Fruit fly (Drosophila melanogaster): ENCODE data around the gene Pomp.

The Pomp gene

DNA sequence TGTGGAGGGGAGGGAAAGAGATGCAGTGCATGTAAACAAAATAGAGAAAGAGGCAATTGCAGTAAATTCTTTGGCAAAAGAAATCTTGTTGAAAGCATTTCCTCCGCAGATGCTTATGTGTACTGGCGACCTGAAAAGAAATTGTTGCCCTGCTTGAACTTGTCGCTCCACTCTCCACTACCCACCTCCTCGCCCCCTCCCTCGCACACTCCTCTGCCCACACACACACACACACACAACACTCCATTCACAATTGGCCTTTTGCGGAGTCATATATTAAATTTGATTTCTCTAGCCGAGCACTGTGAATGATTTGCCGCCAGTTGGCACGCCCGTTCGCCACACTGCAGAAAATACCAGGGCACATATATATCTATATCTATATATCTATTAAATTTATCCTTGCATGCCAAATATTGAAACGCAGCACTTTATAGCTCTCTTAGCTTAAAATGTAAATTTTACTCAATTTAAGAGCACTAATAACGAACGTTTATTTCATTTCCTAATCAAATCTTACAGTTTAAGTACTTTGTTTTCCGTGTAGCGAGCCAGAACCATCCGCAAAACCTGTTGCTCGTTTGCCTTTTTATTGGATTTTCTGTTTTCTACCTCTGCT lies 28.5 kb upstream of the Pomp start (continued):
- TF ChIP-seq CG7786 (GFP tag; optimal IDR thresholded peaks at IDR 0.05) (no peak), gem (tag; optimal IDR thresholded peaks at IDR 0.05) (peak; percentile 76), CG9876 (GFP tag; optimal IDR thresholded peaks at IDR 0.05) (no peak), Hr39 (optimal IDR thresholded peaks at IDR 0.05) (no peak), CG17912 (GFP tag; optimal IDR thresholded peaks at IDR 0.05) (no peak), CG32532 (GFP tag; IDR thresholded peaks at IDR 0.05) (peak; percentile 90), vvl (GFP tag; IDR thresholded peaks at IDR 0.05) (peak; percentile 59), CG17568 (GFP tag; optimal IDR thresholded peaks at IDR 0.05) (no peak), CG12236 (GFP tag; optimal IDR thresholded peaks at IDR 0.05) (peak; percentile 11), tio (GFP tag; optimal IDR thresholded peaks at IDR 0.05) (peak; percentile 57), pan (optimal IDR thresholded peaks at IDR 0.05) (no peak), pan (GFP tag; optimal IDR thresholded peaks at IDR 0.05 in 1 of 2, IDR thresholded peaks at IDR 0.05 in 1 of 2) (peak in 1 of 2 experiments; percentile 74), pho (GFP tag; optimal IDR thresholded peaks at IDR 0.05) (peak; percentile 40), Vsx1 (GFP tag; optimal IDR thresholded peaks at IDR 0.05) (peak; percentile 48), Nf-YC (tag; optimal IDR thresholded peaks at IDR 0.05) (peak; percentile 52), Sox102F (GFP tag; optimal IDR thresholded peaks at IDR 0.05) (peak; percentile 55), NFAT (GFP tag; IDR thresholded peaks at IDR 0.05) (peak; percentile 78), MBD-R2 (GFP tag; IDR thresholded peaks at IDR 0.05) (peak; percentile 69), Ptx1 (GFP tag; IDR thresholded peaks at IDR 0.05) (peak; percentile 74), fd3F (GFP tag; optimal IDR thresholded peaks at IDR 0.05) (peak; percentile 46), al (GFP tag; IDR thresholded peaks at IDR 0.05) (peak; percentile 81), Bgb (GFP tag; IDR thresholded peaks at IDR 0.05; ENCODE audit: partially characterized antibody) (no peak), CG17359 (tag; optimal IDR thresholded peaks at IDR 0.05) (peak; percentile 68), eyg (GFP tag; optimal IDR thresholded peaks at IDR 0.05) (peak; percentile 34), CrebB (tag; optimal IDR thresholded peaks at IDR 0.05) (no peak), CG17328 (GFP tag; IDR thresholded peaks at IDR 0.05) (peak; percentile 6; the same call in 1 of the 2 replicates), CG11085 (GFP tag; IDR thresholded peaks at IDR 0.05) (peak; percentile 62; the same call in 1 of the 2 replicates), CG8359 (GFP tag; optimal IDR thresholded peaks at IDR 0.05; ENCODE audit: borderline replicate concordance) (peak; percentile 44), CG9215 (GFP tag; IDR thresholded peaks at IDR 0.05) (peak; percentile 73), CG14050 (GFP tag; IDR thresholded peaks at IDR 0.05) (no peak; the same call in 2 of the 3 replicates), CG1647 (GFP tag; optimal IDR thresholded peaks at IDR 0.05) (peak; percentile 14), pum (GFP tag; optimal IDR thresholded peaks at IDR 0.05) (peak; percentile 42), CG30020 (tag; optimal IDR thresholded peaks at IDR 0.05) (no peak), Deaf1 (tag; optimal IDR thresholded peaks at IDR 0.05) (peak; percentile 61), aop (GFP tag; IDR thresholded peaks at IDR 0.05) (no peak), danr (GFP tag; IDR thresholded peaks at IDR 0.05) (peak; percentile 47; the same call in 1 of the 2 replicates), cwo (GFP tag; optimal IDR thresholded peaks at IDR 0.05) (peak; percentile 74), ems (GFP tag; optimal IDR thresholded peaks at IDR 0.05) (peak; percentile 54), her (GFP tag; optimal IDR thresholded peaks at IDR 0.05) (peak; percentile 15), CG1529 (GFP tag; optimal IDR thresholded peaks at IDR 0.05) (no peak), CG8388 (GFP tag; optimal IDR thresholded peaks at IDR 0.05) (peak; percentile 44), lov (optimal IDR thresholded peaks at IDR 0.05) (no peak), lov (GFP tag; IDR thresholded peaks at IDR 0.05) (no peak), hbn (GFP tag; IDR thresholded peaks at IDR 0.05; ENCODE audit: partially characterized antibody) (no peak), CG7745 (tag; optimal IDR thresholded peaks at IDR 0.05) (no peak), jumu (GFP tag; optimal IDR thresholded peaks at IDR 0.05) (no peak), D19B (GFP tag; optimal IDR thresholded peaks at IDR 0.05) (peak; percentile 76), Hmr (GFP tag; optimal IDR thresholded peaks at IDR 0.05) (peak; percentile 73), CG11560 (tag; IDR thresholded peaks at IDR 0.05) (peak; percentile 59; the same call in 1 of the 3 replicates), Tbp (GFP tag; optimal IDR thresholded peaks at IDR 0.05) (no peak), pfk (GFP tag; optimal IDR thresholded peaks at IDR 0.05) (no peak)
